Worm (Caenorhabditis elegans): ENCODE results near the gene dsl-3.

Gene dsl-3

DNA sequence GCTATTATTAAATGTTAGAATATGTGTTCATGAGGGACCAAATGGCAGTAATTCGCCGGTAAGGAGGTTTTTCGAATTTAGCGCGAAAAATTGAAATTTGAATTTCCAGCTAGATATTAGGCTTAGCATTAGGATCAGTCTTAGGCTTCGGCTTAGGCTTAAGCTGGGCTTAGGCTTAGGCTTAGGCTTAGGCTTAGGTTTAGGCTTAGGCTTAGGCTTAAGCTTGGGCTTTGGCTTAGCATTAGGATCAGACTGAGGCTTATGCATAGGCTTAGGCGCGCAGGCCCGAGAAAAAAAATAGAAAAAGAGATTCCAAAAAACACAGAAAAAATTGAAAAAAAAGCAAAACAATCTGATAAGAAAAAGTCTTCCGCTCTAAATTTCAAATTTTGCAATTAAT, 18.2 kb downstream of the dsl-3 start:
- no peak for TF ChIP-seq ceh-82 (tag; optimal IDR thresholded peaks at IDR 0.05)
- TF ChIP-seq nhr-76 (tag; optimal IDR thresholded peaks at IDR 0.05) = no peak
- TF ChIP-seq blmp-1 (tag; optimal IDR thresholded peaks at IDR 0.05) = no peak
- no peak for TF ChIP-seq xbp-1 (tag; optimal IDR thresholded peaks at IDR 0.05)
- no peak for TF ChIP-seq mab-9 (GFP tag; IDR thresholded peaks at IDR 0.05)
- no peak for TF ChIP-seq sup-37 (GFP tag; optimal IDR thresholded peaks at IDR 0.05)
- TF ChIP-seq aha-1 (tag; optimal IDR thresholded peaks at IDR 0.05) = no peak
- TF ChIP-seq ets-5 (GFP tag; IDR thresholded peaks at IDR 0.05) = no peak
- no peak for TF ChIP-seq nhr-11 (tag; optimal IDR thresholded peaks at IDR 0.05)
- TF ChIP-seq efl-1 (optimal IDR thresholded peaks at IDR 0.05) = no peak
- TF ChIP-seq efl-1 (GFP tag; optimal IDR thresholded peaks at IDR 0.05 in 1 of 2) = no peak
- no peak for TF ChIP-seq pqm-1 (tag; optimal IDR thresholded peaks at IDR 0.05)
- no peak for TF ChIP-seq zag-1 (tag; optimal IDR thresholded peaks at IDR 0.05)
- no peak for TF ChIP-seq egl-27 (tag; optimal IDR thresholded peaks at IDR 0.05)
- no peak for TF ChIP-seq nhr-12 (tag; optimal IDR thresholded peaks at IDR 0.05)
- TF ChIP-seq lin-39 (tag; optimal IDR thresholded peaks at IDR 0.05) = no peak
- TF ChIP-seq unc-86 (tag; optimal IDR thresholded peaks at IDR 0.05) = no peak
- no peak for TF ChIP-seq pag-3 (tag; optimal IDR thresholded peaks at IDR 0.05; ENCODE audit: borderline replicate concordance, insufficient read depth)
- TF ChIP-seq hpl-2 (GFP tag; optimal IDR thresholded peaks at IDR 0.05) = no peak

- TF ChIP-seq ztf-11 (tag; optimal IDR thresholded peaks at IDR 0.05) = no peak
- TF ChIP-seq efl-1 (optimal IDR thresholded peaks at IDR 0.05) = no peak
- TF ChIP-seq efl-1 (GFP tag; optimal IDR thresholded peaks at IDR 0.05 in 1 of 2) = peak in 1 of 2 experiments; percentile 80
- TF ChIP-seq nhr-85 (tag) = peak; percentile 2
- TF ChIP-seq unc-62 (GFP tag; optimal IDR thresholded peaks at IDR 0.05) = no peak
Observed at ce11 chrIV:1628730-1629129, 18.7 kb downstream of the dsl-3 start.

- no peak for TF ChIP-seq fkh-8 (tag; optimal IDR thresholded peaks at IDR 0.05)
Observed at ce11 chrIV:1631651-1632050, 21.6 kb downstream of the dsl-3 start, which contains the start of gene cpg-24. Gene cpg-24, plus strand, starts transcription at chrIV:1631951.

ce11 chrIV:1632593-1632992, 22.5 kb downstream of the dsl-3 start:
- TF ChIP-seq tlp-1 (tag; optimal IDR thresholded peaks at IDR 0.05) = no peak

ce11 chrIV:1633445-1633844, 23.4 kb downstream of the dsl-3 start, which contains the start of gene Y41D4B.6:
Gene Y41D4B.6, plus strand, starts transcription at chrIV:1633745.
- TF ChIP-seq unc-130 (tag; optimal IDR thresholded peaks at IDR 0.05) (no peak), fkh-8 (tag; optimal IDR thresholded peaks at IDR 0.05) (no peak), nhr-12 (tag; optimal IDR thresholded peaks at IDR 0.05) (no peak), elt-3 (tag; optimal IDR thresholded peaks at IDR 0.05) (no peak), snu-23 (GFP tag; optimal IDR thresholded peaks at IDR 0.05) (no peak), mab-9 (GFP tag; IDR thresholded peaks at IDR 0.05) (no peak), hlh-4 (tag; optimal IDR thresholded peaks at IDR 0.05) (no peak), unc-30 (tag; optimal IDR thresholded peaks at IDR 0.05) (no peak), sox-4 (tag; optimal IDR thresholded peaks at IDR 0.05) (no peak), C34B4.2 (tag; optimal IDR thresholded peaks at IDR 0.05) (no peak), C16A3.4 (tag; optimal IDR thresholded peaks at IDR 0.05) (no peak), nhr-20 (tag; optimal IDR thresholded peaks at IDR 0.05) (no peak)

- TF ChIP-seq nhr-71 (tag; optimal IDR thresholded peaks at IDR 0.05) (no peak), nhr-85 (tag) (peak; percentile 38), rnt-1 (tag; optimal IDR thresholded peaks at IDR 0.05) (no peak), ceh-82 (tag; optimal IDR thresholded peaks at IDR 0.05) (no peak), Y116A8C.19 (tag; optimal IDR thresholded peaks at IDR 0.05; ENCODE audit: borderline replicate concordance) (no peak)
Observed at ce11 chrIV:1637333-1637732, 27.3 kb downstream of the dsl-3 start.

All from whole organism, L1 larva.